Worm (Caenorhabditis elegans) whole organism, midembryonic: ENCODE data around the gene sru-40.

Source experiments
- flt-1 ChIP-seq: fragments of 200-800 bp; sonication (Bioruptor generic); IDR thresholded peaks from 2 replicates; pipeline ENCODE4 v1.3.6; 2022; ENCODE audit warnings: missing genetic modification characterization, missing compliant biosample characterization
- klf-2 ChIP-seq: fragments of 200-800 bp; sonication (Bioruptor generic); conservative IDR thresholded peaks from 2 replicates; pipeline ENCODE4 v1.3.6; 2022; ENCODE audit warnings: missing genetic modification reagents, missing genetic modification characterization, missing compliant biosample characterization
- med-1 ChIP-seq: sonication (generic microtip); optimal IDR thresholded peaks from 2 replicates; lab custom pipeline; 2017; ENCODE audit warnings: missing genetic modification characterization, mild to moderate bottlenecking, missing compliant biosample characterization, antibody characterized with exemption, missing genetic modification reagents; ENCODE audit not compliant: insufficient read depth
- ref-1 ChIP-seq: fragments of 200-800 bp; sonication (Bioruptor generic); conservative IDR thresholded peaks from 2 replicates; pipeline ENCODE4 v1.3.6; 2022; ENCODE audit warnings: missing genetic modification reagents, missing genetic modification characterization, missing compliant biosample characterization
- ztf-29 ChIP-seq: fragments of 200-800 bp; sonication (Bioruptor generic); IDR thresholded peaks from 2 replicates; pipeline ENCODE4 v1.3.6; 2022; ENCODE audit warnings: missing genetic modification reagents, missing genetic modification characterization, missing compliant biosample characterization

ce11 chrV:9816390-9816789, 17.4 kb downstream of the sru-40 start, which contains the start of gene sru-31:
- TF ChIP-seq klf-2 (GFP tag; lab: Robert Waterston, UW) (no peak), ref-1 (GFP tag; lab: Robert Waterston, UW) (no peak), ztf-29 (GFP tag; lab: Robert Waterston, UW) (no peak), med-1 (GFP tag; lab: Kevin White, UChicago) (no peak), flt-1 (GFP tag; lab: Robert Waterston, UW) (no peak)
